In genomic region chr3R:12259013-12259412, dm6 we compare ENCODE assay signal across 4 fruit fly cellular contexts.
TF ChIP-seq lines count a peak whose summit lies in the region.

No protein-coding gene starts in this region.

- TF ChIP-seq CTCF in whole organism, embryonic (GFP tag; optimal IDR thresholded peaks at IDR 0.05; lab: Kevin White, UChicago) = no peak

TF ChIP-seq in whole organism, embryonic, 481 proteins besides CTCF, POLR2A, EP300 and RAD21:
- TF ChIP-seq crol (GFP tag; IDR thresholded peaks at IDR 0.05; lab: Robert Waterston, UW) (peak; percentile 47; the same call in 1 of the 2 replicates), sens (GFP tag; lab: Kevin White, UChicago) (peak; percentile 39), CG4424 (GFP tag; optimal IDR thresholded peaks at IDR 0.05; lab: Kevin White, UChicago) (no peak), CG14710 (tag; optimal IDR thresholded peaks at IDR 0.05; lab: Kevin White, UChicago) (no peak), Vsx1 (GFP tag; optimal IDR thresholded peaks at IDR 0.05; lab: Kevin White, UChicago) (peak; percentile 4), sug (tag; optimal IDR thresholded peaks at IDR 0.05; lab: Kevin White, UChicago) (peak; percentile 31), CG10543 (GFP tag; optimal IDR thresholded peaks at IDR 0.05; lab: Kevin White, UChicago) (peak; percentile 72), Nf-YC (tag; optimal IDR thresholded peaks at IDR 0.05; lab: Kevin White, UChicago) (no peak), CG34224 (GFP tag; IDR thresholded peaks at IDR 0.05; lab: Robert Waterston, UW; ENCODE audit: partially characterized antibody) (no peak), Ssrp (tag; optimal IDR thresholded peaks at IDR 0.05; lab: Kevin White, UChicago) (no peak), CG34376 (GFP tag; optimal IDR thresholded peaks at IDR 0.05; lab: Kevin White, UChicago) (peak; percentile 84), CG12299 (tag; optimal IDR thresholded peaks at IDR 0.05; lab: Kevin White, UChicago) (no peak), chinmo (GFP tag; IDR thresholded peaks at IDR 0.05; lab: Robert Waterston, UW; ENCODE audit: partially characterized antibody) (peak; percentile 61; the same call in 1 of the 4 replicates), CG7745 (tag; optimal IDR thresholded peaks at IDR 0.05; lab: Kevin White, UChicago) (no peak), Hmr (GFP tag; optimal IDR thresholded peaks at IDR 0.05; lab: Kevin White, UChicago) (peak; percentile 10)

TF ChIP-seq in whole organism, prepupa, 60 proteins besides CTCF, POLR2A, EP300 and RAD21:
- peak; percentile 58 for TF ChIP-seq Eip78C (GFP tag; lab: Kevin White, UChicago)
- no peak for TF ChIP-seq lz (GFP tag; optimal IDR thresholded peaks at IDR 0.05; lab: Kevin White, UChicago)
- peak; percentile 100 for TF ChIP-seq svp (GFP tag; lab: Kevin White, UChicago)

TF ChIP-seq in whole organism, pupa, 21 proteins besides CTCF, POLR2A, EP300 and RAD21:
- no peak for TF ChIP-seq CG14655 (GFP tag; optimal IDR thresholded peaks at IDR 0.05; lab: Kevin White, UChicago)
- TF ChIP-seq EcR (GFP tag; optimal IDR thresholded peaks at IDR 0.05; lab: Kevin White, UChicago) = peak; percentile 30
- TF ChIP-seq CG9948 (tag; optimal IDR thresholded peaks at IDR 0.05; lab: Kevin White, UChicago) = no peak
- TF ChIP-seq Snoo (tag; optimal IDR thresholded peaks at IDR 0.05; lab: Kevin White, UChicago) = no peak
- no peak for TF ChIP-seq CG32121 (GFP tag; IDR thresholded peaks at IDR 0.05; lab: Robert Waterston, UW)

TF ChIP-seq in whole organism, wandering third instar larva, 38 proteins besides CTCF, POLR2A, EP300 and RAD21:
- TF ChIP-seq OdsH (GFP tag; optimal IDR thresholded peaks at IDR 0.05; lab: Kevin White, UChicago) (no peak), Rel (GFP tag; optimal IDR thresholded peaks at IDR 0.05; lab: Kevin White, UChicago) (no peak), Rel (tag; optimal IDR thresholded peaks at IDR 0.05; lab: Kevin White, UChicago) (peak; percentile 54)
